Worm (Caenorhabditis elegans) whole organism, L4 larva: ENCODE data around the gene pro-3.

Experiments
- R02D3.7 ChIP-seq: fragments of 150-350 bp; sonication (generic microtip); optimal IDR thresholded peaks from 3 replicates; lab custom pipeline; 2014; ENCODE audit warnings: missing biosample characterization, missing genetic modification characterization
- Y48G9A.11 ChIP-seq: fragments of 200-800 bp; sonication (Bioruptor generic); IDR thresholded peaks from 2 replicates; pipeline ENCODE4 v1.3.6; 2022; ENCODE audit warnings: missing genetic modification reagents, missing genetic modification characterization, missing compliant biosample characterization
- ama-1 ChIP-seq: fragments of 150-350 bp; optimal IDR thresholded peaks from 2 replicates; lab custom pipeline; 2014; ENCODE audit warnings: inconsistent platforms, mixed read lengths
- ces-1 ChIP-seq: fragments of 150-350 bp; sonication (generic microtip); optimal IDR thresholded peaks from 4 replicates; lab custom pipeline; 2014; ENCODE audit warnings: missing biosample characterization, missing genetic modification reagents, missing genetic modification characterization
- fos-1 ChIP-seq: fragments of 150-350 bp; optimal IDR thresholded peaks from 2 replicates; lab custom pipeline; 2014; ENCODE audit warnings: missing biosample characterization, missing genetic modification characterization
- nhr-11 ChIP-seq: fragments of 150-350 bp; optimal IDR thresholded peaks from 2 replicates; lab custom pipeline; 2014; ENCODE audit warnings: missing biosample characterization, missing genetic modification characterization
- nhr-77 ChIP-seq: fragments of 150-350 bp; optimal IDR thresholded peaks from 2 replicates; lab custom pipeline; 2014; ENCODE audit warnings: missing biosample characterization, missing genetic modification characterization
- pqm-1 ChIP-seq: sonication (generic microtip); optimal IDR thresholded peaks from 2 replicates; lab custom pipeline; 2017; ENCODE audit warnings: missing biosample characterization, missing genetic modification characterization
- unc-130 ChIP-seq: sonication (generic microtip); optimal IDR thresholded peaks from 2 replicates; lab custom pipeline; 2016; ENCODE audit warnings: missing genetic modification reagents, missing genetic modification characterization, missing compliant biosample characterization
- unc-39 ChIP-seq: sonication (generic microtip); optimal IDR thresholded peaks from 2 replicates; lab custom pipeline; 2017; ENCODE audit warnings: missing biosample characterization, missing genetic modification characterization

DNA sequence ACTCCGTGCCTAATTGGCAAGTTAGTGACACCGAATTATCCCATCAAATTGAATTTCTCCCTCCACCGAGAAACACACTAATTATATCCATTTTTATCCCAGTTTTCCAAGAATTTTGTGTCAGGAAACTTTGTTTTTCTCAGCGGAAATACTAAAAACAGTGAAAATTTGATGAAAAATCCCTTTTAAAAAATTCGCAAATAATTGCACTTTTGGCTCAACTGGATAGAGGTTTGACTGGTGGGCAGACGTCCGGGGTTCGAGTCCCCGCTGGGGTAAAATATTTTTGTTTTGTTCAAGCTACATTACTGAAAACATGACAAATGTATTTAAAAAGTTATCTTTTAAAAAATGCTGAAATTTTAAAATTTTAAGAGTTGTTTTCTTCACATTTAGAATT is 60.1 kb downstream of the pro-3 start:
- TF ChIP-seq unc-39 (tag; lab: Kevin White, UChicago): no peak
- TF ChIP-seq nhr-77 (tag; lab: Kevin White, UChicago): no peak
- no peak for TF ChIP-seq ama-1 (lab: Kevin White, UChicago)
- no peak for TF ChIP-seq nhr-11 (tag; lab: Kevin White, UChicago)
- no peak for TF ChIP-seq R02D3.7 (tag; lab: Kevin White, UChicago)
- no peak for TF ChIP-seq fos-1 (tag; lab: Kevin White, UChicago)
- no peak for TF ChIP-seq unc-130 (GFP tag; lab: Kevin White, UChicago)
- no peak for TF ChIP-seq pqm-1 (tag; lab: Kevin White, UChicago)
- TF ChIP-seq Y48G9A.11 (GFP tag; lab: Robert Waterston, UW): no peak
- TF ChIP-seq ces-1 (GFP tag; lab: Kevin White, UChicago): no peak
